Fruit fly (Drosophila melanogaster): ENCODE measurements around the gene CG13312.

dm6 chr3L:8853382-8853781, 46.4 kb upstream of the CG13312 start:
- TF ChIP-seq psq (optimal IDR thresholded peaks at IDR 0.05) (no peak), EcR (GFP tag; optimal IDR thresholded peaks at IDR 0.05) (no peak)

Measured in whole organism.